Worm (Caenorhabditis elegans): ENCODE data around the gene F43H9.3.
A peak's percentile ranks its signal among the peaks of the same experiment; 100 is the strongest.

DNA sequence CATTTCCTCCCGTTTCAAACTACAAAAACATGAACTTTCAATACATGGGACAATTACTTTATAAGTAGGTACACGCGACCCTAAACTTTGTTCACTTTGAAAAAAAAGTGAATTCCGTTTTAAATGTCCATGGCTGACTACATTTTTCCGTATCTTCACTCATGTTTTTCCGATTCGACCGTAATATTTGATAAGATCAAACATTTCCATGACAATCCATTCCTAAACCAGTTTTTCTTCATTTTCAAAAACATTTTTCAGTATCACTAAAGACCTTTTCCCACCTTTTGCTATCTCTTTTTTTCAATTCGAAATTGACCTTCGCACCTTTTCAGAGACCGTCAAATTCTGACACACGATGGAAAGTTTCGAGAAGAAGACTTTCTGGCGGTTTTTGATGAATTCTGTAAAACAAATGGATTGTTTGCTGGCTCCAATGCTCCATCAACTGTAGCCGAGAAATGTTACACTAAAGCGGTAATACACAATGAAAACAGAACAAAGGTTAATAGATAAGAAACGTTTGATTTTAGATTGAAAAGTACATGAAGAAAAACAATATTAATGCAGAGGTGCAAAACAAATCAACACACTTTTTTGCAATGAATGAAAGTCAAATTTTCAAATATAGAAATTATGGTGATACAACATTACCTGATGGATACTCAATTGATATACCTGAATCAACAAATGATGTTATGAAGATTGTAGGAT, 2.8 kb upstream of the F43H9.3 start:
- TF ChIP-seq ceh-82 (tag; optimal IDR thresholded peaks at IDR 0.05) (no peak), F37D6.2 (tag; optimal IDR thresholded peaks at IDR 0.05) (no peak), ceh-28 (tag; optimal IDR thresholded peaks at IDR 0.05) (no peak), nhr-28 (tag; optimal IDR thresholded peaks at IDR 0.05) (peak; percentile 60), zfp-2 (tag; optimal IDR thresholded peaks at IDR 0.05) (no peak), snpc-4 (tag; optimal IDR thresholded peaks at IDR 0.05) (no peak), egl-27 (tag; optimal IDR thresholded peaks at IDR 0.05) (no peak), ztf-11 (tag; optimal IDR thresholded peaks at IDR 0.05) (no peak), zip-2 (tag; optimal IDR thresholded peaks at IDR 0.05) (no peak)

All from whole organism, L4 larva.